Fruit fly (Drosophila melanogaster): ENCODE measurements around the gene CG14949.

DNA sequence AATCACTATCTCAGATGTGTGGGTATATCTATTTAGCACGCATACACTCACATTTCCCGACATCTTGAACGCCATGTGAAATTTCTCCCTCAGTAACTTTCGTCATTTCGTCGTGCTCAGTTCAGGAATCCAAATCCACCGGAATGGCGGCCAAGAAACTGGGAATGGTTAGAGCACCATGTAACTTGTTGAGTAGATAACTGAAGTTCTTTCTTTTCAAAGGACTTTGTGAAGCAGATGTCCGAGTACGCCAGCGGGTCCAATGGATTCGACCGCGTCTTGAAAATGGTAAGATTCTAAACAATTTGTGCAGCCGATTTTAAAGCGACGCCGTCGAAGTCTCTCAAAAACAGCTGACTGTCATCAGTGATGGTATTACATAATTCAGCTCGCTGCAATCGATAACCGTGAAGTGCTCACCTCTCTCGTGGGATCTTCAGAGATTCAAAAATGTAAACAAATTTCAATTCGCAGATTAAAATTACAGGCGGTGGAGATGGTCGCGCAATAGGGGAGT lies 44.0 kb downstream of the CG14949 start, which contains the start of the genes CG16985 and CG12182:
- TF ChIP-seq Hr96 (GFP tag; optimal IDR thresholded peaks at IDR 0.05) (no peak), CG14711 (tag; optimal IDR thresholded peaks at IDR 0.05) (peak; percentile 0), cic (GFP tag; optimal IDR thresholded peaks at IDR 0.05) (peak; percentile 98), kay (GFP tag; ENCODE audit: borderline replicate concordance) (no peak), Crg-1 (GFP tag; optimal IDR thresholded peaks at IDR 0.05) (no peak), CG12768 (GFP tag; optimal IDR thresholded peaks at IDR 0.05) (peak; percentile 53), CG33017 (tag; optimal IDR thresholded peaks at IDR 0.05) (peak; percentile 9), Clk (GFP tag; optimal IDR thresholded peaks at IDR 0.05) (no peak), CG7101 (tag; optimal IDR thresholded peaks at IDR 0.05) (no peak), cnc (optimal IDR thresholded peaks at IDR 0.05) (no peak), tj (GFP tag; optimal IDR thresholded peaks at IDR 0.05) (peak; percentile 11)

All from whole organism, adult.